Fruit fly (Drosophila melanogaster): Measurements from ENCODE around the gene CG46412.
A peak's percentile ranks its signal among the peaks of the same experiment; 100 is the strongest.

CG46412 gene

DNA sequence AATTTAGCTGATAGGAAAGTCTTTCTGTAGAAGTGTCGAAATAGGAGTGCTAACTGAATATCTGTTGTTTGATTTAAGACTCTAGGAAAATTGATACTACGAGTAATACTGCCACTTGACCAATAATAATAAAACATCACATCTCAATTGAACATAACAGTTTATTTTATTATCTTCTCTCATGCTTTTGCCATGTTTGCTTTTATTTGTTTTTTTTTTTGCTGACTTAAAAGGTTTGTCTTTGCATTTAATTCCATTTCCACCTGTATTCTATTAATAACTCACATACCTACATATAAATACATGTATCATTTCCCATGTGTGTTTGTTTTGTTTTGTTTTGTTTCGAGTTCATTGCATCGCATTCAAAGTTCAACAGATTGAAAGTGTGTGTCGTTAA, 41.3 kb downstream of the CG46412 start, which contains the start of the genes CG11714 and Fuca:
CG11714 (minus strand) TSS at position 101 of the 400 bp plus-strand sequence.
Fuca (minus strand) TSS at position 101 of the 400 bp plus-strand sequence.
- TF ChIP-seq Hr78 (GFP tag; optimal IDR thresholded peaks at IDR 0.05) (no peak), Hr83 (GFP tag; optimal IDR thresholded peaks at IDR 0.05; ENCODE audit: poor library complexity, severe bottlenecking) (no peak), sage (GFP tag; optimal IDR thresholded peaks at IDR 0.05) (no peak)

- TF ChIP-seq Jra (GFP tag; optimal IDR thresholded peaks at IDR 0.05) (no peak), CG9705 (GFP tag; optimal IDR thresholded peaks at IDR 0.05) (no peak), Dif (GFP tag; optimal IDR thresholded peaks at IDR 0.05; ENCODE audit: partially characterized antibody) (no peak)
Observed at dm6 chr3L:11516229-11516628, 47.6 kb downstream of the CG46412 start.

- peak; percentile 25 for TF ChIP-seq br (GFP tag; optimal IDR thresholded peaks at IDR 0.05)
- peak; percentile 65 for TF ChIP-seq Dfd (GFP tag; optimal IDR thresholded peaks at IDR 0.05)
- TF ChIP-seq foxo (GFP tag; optimal IDR thresholded peaks at IDR 0.05), result peak in 1 of 2 experiments; percentile 37
- TF ChIP-seq woc (GFP tag; optimal IDR thresholded peaks at IDR 0.05), result no peak
- TF ChIP-seq OdsH (GFP tag; optimal IDR thresholded peaks at IDR 0.05), result no peak
- TF ChIP-seq fru (GFP tag; optimal IDR thresholded peaks at IDR 0.05), result peak; percentile 32
- peak; percentile 49 for TF ChIP-seq h (GFP tag; optimal IDR thresholded peaks at IDR 0.05)
Observed at dm6 chr3L:11515349-11516079, 48.4 kb downstream of the CG46412 start.
